Worm (Caenorhabditis elegans) whole organism, late embryonic: Measurements from ENCODE around the gene F27E5.8.

Experiments
- K09A11.1 ChIP-seq: sonication (generic microtip); optimal IDR thresholded peaks from 2 replicates; lab custom pipeline; 2017; ENCODE audit warnings: antibody characterized with exemption, mild to moderate bottlenecking, missing genetic modification characterization, missing compliant biosample characterization; ENCODE audit not compliant: insufficient read depth
- T23F11.4 ChIP-seq: fragments of 200-800 bp; sonication (Bioruptor generic); optimal IDR thresholded peaks from 2 replicates; lab custom pipeline; 2018; ENCODE audit warnings: mild to moderate bottlenecking, missing genetic modification characterization, missing compliant biosample characterization
- Y22D7AL.16 ChIP-seq: sonication (generic microtip); optimal IDR thresholded peaks from 2 replicates; lab custom pipeline; 2016; ENCODE audit warnings: missing genetic modification characterization, missing compliant biosample characterization
- ceh-14 ChIP-seq: sonication (generic microtip); optimal IDR thresholded peaks from 2 replicates; lab custom pipeline; 2016; ENCODE audit warnings: missing genotype, missing genetic modification characterization, missing compliant biosample characterization
- ceh-19 ChIP-seq: fragments of 200-800 bp; sonication (Bioruptor generic); optimal IDR thresholded peaks from 2 replicates; lab custom pipeline; 2018; ENCODE audit warnings: mild to moderate bottlenecking, missing genetic modification characterization, missing compliant biosample characterization
- ceh-2 ChIP-seq: sonication (generic microtip); optimal IDR thresholded peaks from 2 replicates; lab custom pipeline; 2016; ENCODE audit warnings: missing genotype, missing genetic modification characterization, missing compliant biosample characterization
- ceh-22 ChIP-seq: sonication (generic microtip); optimal IDR thresholded peaks from 2 replicates; lab custom pipeline; 2017; ENCODE audit warnings: missing biosample characterization, missing genetic modification characterization
- ceh-30 ChIP-seq: fragments of 150-350 bp; optimal IDR thresholded peaks from 2 replicates; lab custom pipeline; 2014; ENCODE audit warnings: missing biosample characterization, missing genetic modification characterization
- ceh-45 ChIP-seq: fragments of 200-800 bp; sonication (Bioruptor generic); IDR thresholded peaks from 2 replicates; pipeline ENCODE4 v1.3.6; 2022; ENCODE audit warnings: missing genetic modification reagents, missing genetic modification characterization, missing compliant biosample characterization
- ceh-48 ChIP-seq: sonication (generic microtip); optimal IDR thresholded peaks from 2 replicates; lab custom pipeline; 2016; ENCODE audit warnings: missing genetic modification characterization, inconsistent platforms, missing compliant biosample characterization
- ets-4 ChIP-seq: sonication (generic microtip); optimal IDR thresholded peaks from 2 replicates; lab custom pipeline; 2016; ENCODE audit warnings: missing genetic modification characterization, missing compliant biosample characterization
- eyg-1 ChIP-seq: sonication (generic microtip); optimal IDR thresholded peaks from 2 replicates; lab custom pipeline; 2016; ENCODE audit warnings: missing genotype, missing genetic modification characterization, missing compliant biosample characterization
- fkh-10 ChIP-seq: fragments of 150-350 bp; optimal IDR thresholded peaks from 2 replicates; lab custom pipeline; 2014; ENCODE audit warnings: missing biosample characterization, missing genetic modification reagents, missing genetic modification characterization
- gmeb-2 ChIP-seq: sonication (generic microtip); optimal IDR thresholded peaks from 2 replicates; lab custom pipeline; 2016; ENCODE audit warnings: missing genetic modification characterization, inconsistent platforms, missing compliant biosample characterization
- hlh-13 ChIP-seq: fragments of 200-800 bp; sonication (Bioruptor generic); optimal IDR thresholded peaks from 2 replicates; lab custom pipeline; 2018; ENCODE audit warnings: mild to moderate bottlenecking, missing genetic modification characterization, missing compliant biosample characterization
- hlh-15 ChIP-seq: sonication (generic microtip); optimal IDR thresholded peaks from 2 replicates; lab custom pipeline; 2016; ENCODE audit warnings: missing genetic modification characterization, missing compliant biosample characterization
- hlh-6 ChIP-seq: sonication (generic microtip); optimal IDR thresholded peaks from 2 replicates; lab custom pipeline; 2016; ENCODE audit warnings: missing genotype, missing genetic modification characterization, missing compliant biosample characterization
- madf-2 ChIP-seq: sonication (generic microtip); optimal IDR thresholded peaks from 2 replicates; lab custom pipeline; 2017; ENCODE audit warnings: missing genetic modification characterization, missing compliant biosample characterization
- mec-3 ChIP-seq: sonication (generic microtip); optimal IDR thresholded peaks from 2 replicates; lab custom pipeline; 2016; ENCODE audit warnings: borderline replicate concordance, missing genetic modification characterization, missing compliant biosample characterization
- nfya-1 ChIP-seq: sonication (generic microtip); optimal IDR thresholded peaks from 2 replicates; lab custom pipeline; 2017; ENCODE audit warnings: missing genetic modification characterization, mild to moderate bottlenecking, missing compliant biosample characterization, antibody characterized with exemption, moderate library complexity
- nhr-232 ChIP-seq: sonication (generic microtip); optimal IDR thresholded peaks from 2 replicates; lab custom pipeline; 2016; ENCODE audit warnings: missing genetic modification characterization, missing compliant biosample characterization
- npax-4 ChIP-seq: sonication (generic microtip); optimal IDR thresholded peaks from 2 replicates; lab custom pipeline; 2016; ENCODE audit warnings: missing genetic modification characterization, missing compliant biosample characterization
- odd-2 ChIP-seq: sonication (generic microtip); optimal IDR thresholded peaks from 2 replicates; lab custom pipeline; 2017; ENCODE audit warnings: antibody characterized with exemption, mild to moderate bottlenecking, missing genetic modification characterization, missing compliant biosample characterization
- pag-3 ChIP-seq: sonication (generic microtip); optimal IDR thresholded peaks from 2 replicates; lab custom pipeline; 2016; ENCODE audit warnings: missing compliant biosample characterization, missing genetic modification characterization, borderline replicate concordance
- pat-9 ChIP-seq: fragments of 200-800 bp; sonication (Bioruptor generic); optimal IDR thresholded peaks from 2 replicates; lab custom pipeline; 2018; ENCODE audit warnings: mild to moderate bottlenecking, missing genetic modification characterization, moderate library complexity, missing compliant biosample characterization
- pax-1 ChIP-seq: fragments of 150-350 bp; optimal IDR thresholded peaks from 2 replicates; lab custom pipeline; 2014; ENCODE audit warnings: missing biosample characterization, missing genetic modification characterization
- pqm-1 ChIP-seq: sonication (generic microtip); optimal IDR thresholded peaks from 2 replicates; lab custom pipeline; 2016; ENCODE audit warnings: missing genetic modification characterization, missing compliant biosample characterization
- pros-1 ChIP-seq: fragments of 150-350 bp; optimal IDR thresholded peaks from 2 replicates; lab custom pipeline; 2014; ENCODE audit warnings: missing biosample characterization, missing genetic modification reagents, missing genetic modification characterization
- ref-2 ChIP-seq: sonication (generic microtip); optimal IDR thresholded peaks from 2 replicates; lab custom pipeline; 2016; ENCODE audit warnings: missing genetic modification characterization, missing compliant biosample characterization
- sdc-2 ChIP-seq: sonication (generic microtip); optimal IDR thresholded peaks from 2 replicates; lab custom pipeline; 2016; ENCODE audit warnings: missing genotype, missing genetic modification characterization, missing compliant biosample characterization
- sox-2 ChIP-seq: fragments of 200-800 bp; sonication (Bioruptor generic); IDR thresholded peaks from 2 replicates; pipeline ENCODE4 v1.3.6; 2022; ENCODE audit warnings: missing genetic modification reagents, missing genetic modification characterization, missing compliant biosample characterization
- syd-9 ChIP-seq: sonication (generic microtip); optimal IDR thresholded peaks from 2 replicates; lab custom pipeline; 2016; ENCODE audit warnings: mild to moderate bottlenecking, missing genetic modification characterization, moderate library complexity, missing compliant biosample characterization
- tbx-2 ChIP-seq: sonication (generic microtip); optimal IDR thresholded peaks from 2 replicates; lab custom pipeline; 2016; ENCODE audit warnings: missing genetic modification characterization, missing compliant biosample characterization
- tbx-7 ChIP-seq: sonication (generic microtip); optimal IDR thresholded peaks from 2 replicates; lab custom pipeline; 2016; ENCODE audit warnings: missing genotype, missing genetic modification characterization, missing compliant biosample characterization
- ttx-3 ChIP-seq: sonication (generic microtip); optimal IDR thresholded peaks from 2 replicates; lab custom pipeline; 2016; ENCODE audit warnings: missing genetic modification reagents, missing genetic modification characterization, missing compliant biosample characterization
- unc-55 ChIP-seq: sonication (generic microtip); optimal IDR thresholded peaks from 2 replicates; lab custom pipeline; 2017; ENCODE audit warnings: missing biosample characterization, missing genetic modification reagents, missing genetic modification characterization
- unc-86 ChIP-seq: sonication (generic microtip); optimal IDR thresholded peaks from 2 replicates; lab custom pipeline; 2016; ENCODE audit warnings: missing genetic modification characterization, missing compliant biosample characterization
- zip-5 ChIP-seq: sonication (generic microtip); optimal IDR thresholded peaks from 2 replicates; lab custom pipeline; 2016; ENCODE audit warnings: missing genetic modification characterization, missing compliant biosample characterization

Gene F27E5.8

ce11 chrII:10147502-10147901 lies 20.2 kb upstream of the F27E5.8 start:
- TF ChIP-seq syd-9 (tag; lab: Kevin White, UChicago) (no peak), pqm-1 (no peak), unc-55 (GFP tag; lab: Kevin White, UChicago) (no peak), K09A11.1 (no peak), nfya-1 (no peak), pat-9 (tag; lab: Kevin White, UChicago) (no peak), T23F11.4 (GFP tag; lab: Kevin White, UChicago) (no peak), tbx-7 (tag; lab: Kevin White, UChicago) (no peak), ceh-48 (tag; lab: Kevin White, UChicago) (no peak), pros-1 (tag; lab: Kevin White, UChicago) (no peak), odd-2 (tag; lab: Kevin White, UChicago) (no peak), ceh-30 (tag; lab: Kevin White, UChicago) (no peak), ceh-22 (tag; lab: Kevin White, UChicago) (no peak)

ce11 chrII:10146488-10146887 lies 19.2 kb upstream of the F27E5.8 start, which contains the start of gene pax-3:
Gene pax-3 (plus strand): TSS chrII:10146570.
- TF ChIP-seq ceh-19 (GFP tag; lab: Kevin White, UChicago): no peak
- no peak for TF ChIP-seq nhr-232 (tag; lab: Kevin White, UChicago)
- peak; percentile 69 for TF ChIP-seq nfya-1

- no peak for TF ChIP-seq hlh-15 (tag; lab: Kevin White, UChicago)
- TF ChIP-seq hlh-13 (GFP tag; lab: Kevin White, UChicago): no peak
- no peak for TF ChIP-seq tbx-2 (tag; lab: Kevin White, UChicago)
- TF ChIP-seq ets-4 (tag; lab: Kevin White, UChicago): no peak
- no peak for TF ChIP-seq ceh-2
Measured at ce11 chrII:10144092-10144491, 16.8 kb upstream of the F27E5.8 start, which contains the start of gene F27E5.3. Gene F27E5.3 (minus strand): TSS chrII:10144192.

- no peak for TF ChIP-seq gmeb-2 (tag; lab: Kevin White, UChicago)
- no peak for TF ChIP-seq ceh-22 (tag; lab: Kevin White, UChicago)
- TF ChIP-seq pax-1: no peak
Measured at ce11 chrII:10139177-10139640, 11.9 kb upstream of the F27E5.8 start, which contains the start of gene asah-2. Gene asah-2 (plus strand): TSS chrII:10139590.

ce11 chrII:10137358-10137757 lies 10.1 kb upstream of the F27E5.8 start, which contains the start of gene phg-1:
Gene phg-1 (plus strand): TSS chrII:10137658.
- TF ChIP-seq gmeb-2 (tag; lab: Kevin White, UChicago) (no peak), syd-9 (tag; lab: Kevin White, UChicago) (no peak), npax-4 (tag; lab: Kevin White, UChicago) (no peak), pros-1 (tag; lab: Kevin White, UChicago) (no peak), mec-3 (tag; lab: Kevin White, UChicago) (no peak), Y22D7AL.16 (tag; lab: Kevin White, UChicago) (no peak), hlh-6 (no peak), pag-3 (tag; lab: Kevin White, UChicago) (no peak), zip-5 (tag; lab: Kevin White, UChicago) (no peak), ttx-3 (tag; lab: Kevin White, UChicago) (no peak), sdc-2 (tag; lab: Kevin White, UChicago) (no peak), sox-2 (no peak), eyg-1 (no peak), ref-2 (tag; lab: Kevin White, UChicago) (no peak), unc-86 (no peak), madf-2 (tag; lab: Kevin White, UChicago) (no peak), ceh-45 (no peak), unc-55 (GFP tag; lab: Kevin White, UChicago) (no peak), ceh-14 (no peak), fkh-10 (no peak)
- TF ChIP-seq, all 69 proteins: peak for 0
